Worm (Caenorhabditis elegans) whole organism, L2 larva: Measurements from ENCODE around the gene T25C12.3.

Experiments
- aly-2 ChIP-seq: fragments of 150-350 bp; optimal IDR thresholded peaks from 2 replicates; lab custom pipeline; 2014; ENCODE audit warnings: missing biosample characterization, missing genetic modification characterization
- egl-27 ChIP-seq: sonication (generic microtip); optimal IDR thresholded peaks from 3 replicates; lab custom pipeline; 2017; ENCODE audit warnings: missing biosample characterization, missing genetic modification reagents, missing genetic modification characterization
- fos-1 ChIP-seq: fragments of 150-350 bp; optimal IDR thresholded peaks from 2 replicates; lab custom pipeline; 2014; ENCODE audit warnings: missing biosample characterization, missing genetic modification characterization
- lin-11 ChIP-seq: fragments of 150-350 bp; sonication (generic microtip); optimal IDR thresholded peaks from 2 replicates; lab custom pipeline; 2014; ENCODE audit warnings: missing biosample characterization, missing genetic modification characterization, inconsistent platforms, mixed read lengths
- nhr-11 ChIP-seq: fragments of 150-350 bp; optimal IDR thresholded peaks from 2 replicates; lab custom pipeline; 2014; ENCODE audit warnings: missing biosample characterization, missing genetic modification characterization
- peb-1 ChIP-seq: fragments of 150-350 bp; optimal IDR thresholded peaks from 2 replicates; lab custom pipeline; 2014; ENCODE audit warnings: missing biosample characterization, missing genetic modification characterization
- snpc-4 ChIP-seq: fragments of 150-350 bp; optimal IDR thresholded peaks from 2 replicates; lab custom pipeline; 2014; ENCODE audit warnings: missing biosample characterization, missing genetic modification characterization

ce11 chrX:11481825-11482093 is 18.0 kb downstream of the T25C12.3 start:
- TF ChIP-seq fos-1 (tag; lab: Kevin White, UChicago) (peak; percentile 17), peb-1 (tag; lab: Kevin White, UChicago) (no peak), lin-11 (no peak), egl-27 (no peak), snpc-4 (tag; lab: Kevin White, UChicago) (no peak), nhr-11 (tag; lab: Kevin White, UChicago) (no peak), aly-2 (no peak)
